Fruit fly (Drosophila melanogaster) Kc167 (cell line): ENCODE measurements around the gene Gr64a.

Experiments
- h ChIP-seq: fragments of >200 bp; optimal IDR thresholded peaks from 3 replicates; lab custom pipeline; 2018; ENCODE audit warnings: missing external identifiers
- ttk ChIP-seq: sonication (Bioruptor generic); optimal IDR thresholded peaks from 2 replicates; lab custom pipeline; 2017; ENCODE audit warnings: missing external identifiers

DNA sequence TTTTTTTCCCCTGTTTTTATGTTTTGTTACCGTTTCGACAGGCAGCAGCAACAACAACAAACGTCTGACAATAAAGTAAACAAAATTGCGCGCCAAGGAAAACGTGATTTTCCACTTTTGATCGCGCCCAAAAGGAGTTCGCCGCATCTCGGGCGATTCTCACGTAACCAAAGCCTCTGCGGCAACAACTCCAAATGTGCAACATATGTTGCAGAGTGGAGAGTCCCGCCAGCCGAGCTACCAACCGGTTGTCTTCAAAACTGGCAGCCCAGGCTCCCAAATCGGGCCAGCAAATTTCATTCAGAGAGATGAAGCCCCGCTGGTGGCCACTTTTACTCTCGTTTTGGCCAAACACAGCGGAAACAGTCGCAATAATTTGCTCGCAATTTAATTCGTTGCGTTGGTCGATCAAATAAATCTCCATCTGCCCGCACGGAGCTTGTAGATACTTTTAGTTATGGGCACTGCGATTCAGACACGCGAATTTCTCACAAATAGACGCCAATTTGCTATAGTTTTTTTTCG is 28.9 kb downstream of the Gr64a start:
- TF ChIP-seq ttk (lab: Kevin White, UChicago) (no peak), h (lab: Kevin White, UChicago) (no peak)
